Fruit fly (Drosophila melanogaster) whole organism, pupa: ENCODE data around the gene CG1309.

ENCODE experiments used
- CG10348 ChIP-seq: fragments of 200-800 bp; sonication (Bioruptor generic); IDR thresholded peaks from 2 replicates; pipeline ENCODE4 v1.3.6; 2022; ENCODE audit warnings: missing biosample characterization, missing genetic modification characterization
- CG12605 ChIP-seq: fragments of 200-800 bp; sonication (Bioruptor generic); IDR thresholded peaks from 2 replicates; pipeline ENCODE4 v1.3.6; 2022; ENCODE audit warnings: missing biosample characterization, missing genetic modification characterization
- CG13204 ChIP-seq: fragments of 200-800 bp; sonication (Bioruptor generic); optimal IDR thresholded peaks from 2 replicates; lab custom pipeline; 2018; ENCODE audit warnings: missing biosample characterization, mild to moderate bottlenecking, missing genetic modification characterization, moderate library complexity
- CG14655 ChIP-seq: fragments of 200-800 bp; sonication (Bioruptor generic); optimal IDR thresholded peaks from 3 replicates; lab custom pipeline; 2017; ENCODE audit warnings: mild to moderate bottlenecking, missing biosample characterization, missing genetic modification reagents, missing genetic modification characterization
- CG15710 ChIP-seq: fragments of 200-800 bp; sonication (Bioruptor generic); optimal IDR thresholded peaks from 2 replicates; lab custom pipeline; 2018; ENCODE audit warnings: missing biosample characterization, mild to moderate bottlenecking, missing genetic modification characterization, moderate library complexity
- CG17806 ChIP-seq: fragments of 200-800 bp; sonication (Bioruptor generic); optimal IDR thresholded peaks from 2 replicates; lab custom pipeline; 2018; ENCODE audit warnings: missing biosample characterization, mild to moderate bottlenecking, missing genetic modification characterization, moderate library complexity
- CG32121 ChIP-seq: fragments of 200-800 bp; sonication (Bioruptor generic); IDR thresholded peaks from 2 replicates; pipeline ENCODE4 v1.3.6; 2022; ENCODE audit warnings: missing biosample characterization, missing genetic modification characterization
- CG34367 ChIP-seq: fragments of 200-800 bp; sonication (Bioruptor generic); optimal IDR thresholded peaks from 2 replicates; lab custom pipeline; 2018; ENCODE audit warnings: missing biosample characterization, mild to moderate bottlenecking, missing genetic modification characterization
- CG4496 ChIP-seq: fragments of 200-800 bp; sonication (Bioruptor generic); IDR thresholded peaks from 3 replicates; pipeline ENCODE4 v1.3.6; 2022; ENCODE audit warnings: missing biosample characterization, missing genetic modification characterization
- CG8159 ChIP-seq: fragments of 200-800 bp; sonication (Bioruptor generic); optimal IDR thresholded peaks from 3 replicates; lab custom pipeline; 2018; ENCODE audit warnings: missing biosample characterization, mild to moderate bottlenecking, missing genetic modification characterization, moderate library complexity
- CG8301 ChIP-seq: fragments of 200-800 bp; sonication (Bioruptor generic); optimal IDR thresholded peaks from 2 replicates; lab custom pipeline; 2018; ENCODE audit warnings: missing biosample characterization, mild to moderate bottlenecking, missing genetic modification characterization
- CG9948 ChIP-seq: fragments of 200-800 bp; sonication (Bioruptor generic); optimal IDR thresholded peaks from 2 replicates; lab custom pipeline; 2018; ENCODE audit warnings: missing biosample characterization, mild to moderate bottlenecking, missing genetic modification characterization, moderate library complexity
- D1 ChIP-seq: fragments of 200-800 bp; sonication (Bioruptor generic); optimal IDR thresholded peaks from 2 replicates; lab custom pipeline; 2018; ENCODE audit warnings: missing biosample characterization, mild to moderate bottlenecking, missing genetic modification characterization, moderate library complexity
- EcR ChIP-seq: fragments of 200-800 bp; sonication (Bioruptor generic); optimal IDR thresholded peaks from 3 replicates; lab custom pipeline; 2019; ENCODE audit warnings: missing biosample characterization, missing genetic modification characterization, mild to moderate bottlenecking, moderate library complexity, missing genetic modification reagents
- Ets98B ChIP-seq: fragments of 200-800 bp; sonication (Bioruptor generic); IDR thresholded peaks from 2 replicates; pipeline ENCODE4 v1.3.6; 2022; ENCODE audit warnings: missing biosample characterization, missing genetic modification characterization
- Pif1A ChIP-seq: fragments of 200-800 bp; sonication (Bioruptor generic); optimal IDR thresholded peaks from 3 replicates; lab custom pipeline; 2016; ENCODE audit warnings: missing biosample characterization, missing genetic modification characterization
- Pif1B ChIP-seq: fragments of 200-800 bp; sonication (Bioruptor generic); optimal IDR thresholded peaks from 3 replicates; lab custom pipeline; 2016; ENCODE audit warnings: missing biosample characterization, missing genetic modification characterization
- Snoo ChIP-seq: fragments of 200-800 bp; sonication (Bioruptor generic); optimal IDR thresholded peaks from 3 replicates; lab custom pipeline; 2017; ENCODE audit warnings: missing biosample characterization, mild to moderate bottlenecking, missing genetic modification characterization, inconsistent platforms
- fd96Ca ChIP-seq: fragments of 200-800 bp; sonication (Bioruptor generic); IDR thresholded peaks from 3 replicates; pipeline ENCODE4 v1.3.6; 2022; ENCODE audit warnings: missing biosample characterization, missing genetic modification characterization
- gl ChIP-seq: fragments of 200-800 bp; sonication (Bioruptor generic); optimal IDR thresholded peaks from 2 replicates; lab custom pipeline; 2018; ENCODE audit warnings: missing biosample characterization, mild to moderate bottlenecking, missing genetic modification characterization
- rn ChIP-seq: fragments of 200-800 bp; sonication (Bioruptor generic); IDR thresholded peaks from 2 replicates; pipeline ENCODE4 v1.3.6; 2022; ENCODE audit warnings: missing biosample characterization, missing genetic modification characterization

CG1309 gene

DNA sequence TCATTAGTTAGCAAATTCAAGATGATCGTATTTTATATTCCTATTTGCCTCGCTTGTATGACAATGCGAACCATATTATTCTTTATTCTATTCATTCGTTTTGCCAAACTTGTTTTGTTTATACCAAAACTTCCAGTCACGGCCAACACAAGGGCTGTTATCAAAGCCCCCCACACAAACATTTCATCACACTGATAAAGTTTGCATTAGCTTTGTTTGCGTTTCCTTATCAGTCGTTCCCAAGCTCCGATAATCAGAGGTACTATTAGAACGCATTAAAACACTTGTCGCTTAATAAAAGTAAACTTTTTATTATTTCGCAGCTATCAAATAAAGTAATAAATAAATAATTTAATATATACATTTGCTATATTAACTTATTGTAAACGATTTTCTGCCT is 34.5 kb downstream of the CG1309 start:
- TF ChIP-seq CG32121, result no peak
- TF ChIP-seq CG13204 (GFP tag; lab: Kevin White, UChicago), result no peak
- no peak for TF ChIP-seq CG8159 (tag; lab: Kevin White, UChicago)
- TF ChIP-seq rn (GFP tag; lab: Robert Waterston, UW), result no peak

DNA sequence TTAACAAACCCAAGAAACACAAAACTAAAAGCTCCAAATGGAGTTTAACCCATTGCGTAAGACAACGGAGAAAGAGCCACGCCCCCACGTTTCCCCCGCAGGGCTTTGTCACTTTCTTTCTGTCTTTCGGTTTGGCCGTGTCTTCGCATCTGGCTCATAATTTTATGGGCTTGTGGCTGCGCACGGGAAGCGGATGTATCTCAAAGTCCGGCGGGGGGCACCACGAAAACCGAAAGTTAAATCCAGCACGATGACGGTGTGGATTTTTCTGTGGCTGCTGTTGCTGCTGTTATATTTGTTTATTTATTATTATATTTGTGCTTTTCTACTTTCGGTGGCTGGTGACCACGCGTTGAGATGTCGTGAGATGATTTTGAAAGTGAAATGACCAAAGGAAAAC is 37.5 kb downstream of the CG1309 start:
- no peak for TF ChIP-seq rn (GFP tag; lab: Robert Waterston, UW)
- no peak for TF ChIP-seq CG34367 (tag; lab: Kevin White, UChicago)

dm6 chr3L:4302088-4302487 is 42.9 kb downstream of the CG1309 start:
- TF ChIP-seq CG9948 (tag; lab: Kevin White, UChicago), result no peak
- 0 out of 2 replicates have a peak, but pooled peaks have one; percentile 18 for TF ChIP-seq Ets98B (GFP tag; lab: Robert Waterston, UW)

dm6 chr3L:4304244-4304959 is 45.2 kb downstream of the CG1309 start:
- no peak for TF ChIP-seq EcR (GFP tag; lab: Kevin White, UChicago)
- peak; percentile 93 for TF ChIP-seq CG8301 (tag; lab: Kevin White, UChicago)
- peak; percentile 89 for TF ChIP-seq CG14655 (GFP tag; lab: Kevin White, UChicago)
- TF ChIP-seq gl (tag; lab: Kevin White, UChicago), result peak; percentile 47
- peak; percentile 69; the same call in 1 of the 2 replicates for TF ChIP-seq CG10348 (GFP tag; lab: Robert Waterston, UW)
- peak; percentile 48 for TF ChIP-seq CG13204 (GFP tag; lab: Kevin White, UChicago)
- TF ChIP-seq CG17806 (tag; lab: Kevin White, UChicago), result peak; percentile 76
- TF ChIP-seq CG15710 (tag; lab: Kevin White, UChicago), result peak; percentile 80
- TF ChIP-seq CG32121, result peak; percentile 95
- TF ChIP-seq Ets98B (GFP tag; lab: Robert Waterston, UW), result peak; percentile 96
- peak; percentile 77 for TF ChIP-seq rn (GFP tag; lab: Robert Waterston, UW)
- TF ChIP-seq CG8159 (tag; lab: Kevin White, UChicago), result peak; percentile 69
- peak; percentile 80 for TF ChIP-seq Snoo
- TF ChIP-seq Pif1A (GFP tag; lab: Kevin White, UChicago), result peak; percentile 90
- peak; percentile 92 for TF ChIP-seq fd96Ca (GFP tag; lab: Robert Waterston, UW)
- peak; percentile 36 for TF ChIP-seq D1
- peak; percentile 48 for TF ChIP-seq CG9948 (tag; lab: Kevin White, UChicago)
- TF ChIP-seq CG12605 (GFP tag; lab: Robert Waterston, UW), result peak; percentile 89
- TF ChIP-seq CG4496 (GFP tag; lab: Robert Waterston, UW), result peak; percentile 95
- peak; percentile 72 for TF ChIP-seq CG34367 (tag; lab: Kevin White, UChicago)
- peak; percentile 85 for TF ChIP-seq Pif1B (GFP tag; lab: Kevin White, UChicago)

DNA sequence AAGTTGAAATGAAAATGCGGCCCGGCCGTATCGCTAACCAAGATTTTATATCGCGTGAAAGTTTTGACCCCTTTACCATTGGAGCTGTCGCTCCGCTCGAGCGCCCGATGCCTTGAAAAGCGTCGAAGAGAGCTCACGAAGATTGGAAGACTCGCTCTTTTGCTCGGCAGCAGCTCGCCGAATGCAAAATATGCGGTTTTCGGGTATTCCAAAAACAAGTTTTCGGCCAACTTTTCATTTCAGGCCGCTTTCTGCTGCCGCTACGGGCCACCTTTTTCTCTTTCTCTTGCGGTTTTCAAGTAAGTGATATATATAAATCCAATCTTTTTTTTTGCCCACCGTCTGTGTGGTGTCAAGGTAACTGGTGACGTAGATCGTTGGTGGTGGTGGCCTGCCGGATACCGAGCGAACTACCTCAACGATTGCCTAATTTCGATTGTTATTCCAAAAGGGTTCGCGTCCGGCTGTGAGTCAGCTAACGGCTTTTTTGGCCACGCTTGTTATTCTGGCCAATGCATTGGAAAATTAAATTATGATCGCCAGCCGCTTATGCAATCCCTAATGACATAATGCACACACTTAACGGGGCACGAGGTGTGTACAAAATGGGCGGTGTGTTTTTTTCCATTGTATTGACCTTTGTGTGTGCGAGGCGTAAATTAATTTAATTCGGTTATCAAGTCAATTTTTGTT is 48.6 kb downstream of the CG1309 start, which contains the start of gene dyl:
TSS of gene dyl (minus strand) at position 28 of the 693 bp plus-strand sequence.
- no peak for TF ChIP-seq CG13204 (GFP tag; lab: Kevin White, UChicago)
- TF ChIP-seq CG15710 (tag; lab: Kevin White, UChicago), result no peak
- TF ChIP-seq CG4496 (GFP tag; lab: Robert Waterston, UW), result 0 out of 3 replicates have a peak, but pooled peaks have one; percentile 9
- TF ChIP-seq Snoo, result peak; percentile 47
- no peak for TF ChIP-seq Ets98B (GFP tag; lab: Robert Waterston, UW)
- no peak for TF ChIP-seq CG32121
- TF ChIP-seq, all 21 proteins: peak for 2

- TF ChIP-seq fd96Ca (GFP tag; lab: Robert Waterston, UW) (no peak), CG12605 (GFP tag; lab: Robert Waterston, UW) (no peak), CG34367 (tag; lab: Kevin White, UChicago) (no peak), rn (GFP tag; lab: Robert Waterston, UW) (no peak), CG17806 (tag; lab: Kevin White, UChicago) (no peak), CG14655 (GFP tag; lab: Kevin White, UChicago) (no peak), gl (tag; lab: Kevin White, UChicago) (no peak), CG8301 (tag; lab: Kevin White, UChicago) (no peak), CG9948 (tag; lab: Kevin White, UChicago) (no peak), Pif1B (GFP tag; lab: Kevin White, UChicago) (no peak), D1 (no peak), CG10348 (GFP tag; lab: Robert Waterston, UW) (no peak), CG32121 (no peak), CG8159 (tag; lab: Kevin White, UChicago) (no peak), CG15710 (tag; lab: Kevin White, UChicago) (no peak), Snoo (no peak), CG13204 (GFP tag; lab: Kevin White, UChicago) (no peak), Ets98B (GFP tag; lab: Robert Waterston, UW) (no peak), CG4496 (GFP tag; lab: Robert Waterston, UW) (no peak), Pif1A (GFP tag; lab: Kevin White, UChicago) (no peak)
These were observed 51.4 kb downstream of the CG1309 start for dm6 chr3L:4310604-4311003.
